Fruit fly (Drosophila melanogaster) whole organism, embryonic: ENCODE results near the gene ssh.

ENCODE experiments used
- B-H1 ChIP-seq: fragments of 200-800 bp; sonication (Bioruptor generic); IDR thresholded peaks from 3 replicates; pipeline ENCODE4 v1.3.6; 2022; ENCODE audit warnings: missing biosample characterization, missing genetic modification characterization
- Bdp1 ChIP-seq: fragments of 200-800 bp; sonication (Bioruptor generic); optimal IDR thresholded peaks from 3 replicates; lab custom pipeline; 2016; ENCODE audit warnings: missing biosample characterization, missing genetic modification characterization
- CG10274 ChIP-seq: fragments of 200-800 bp; sonication (Bioruptor generic); optimal IDR thresholded peaks from 3 replicates; lab custom pipeline; 2017; ENCODE audit warnings: missing biosample characterization, mild to moderate bottlenecking, missing genetic modification characterization
- CG15073 ChIP-seq: fragments of 200-800 bp; sonication (Bioruptor generic); optimal IDR thresholded peaks from 2 replicates; lab custom pipeline; 2016; ENCODE audit warnings: missing biosample characterization, missing genetic modification characterization
- CG15479 ChIP-seq: fragments of 200-800 bp; sonication (Bioruptor generic); optimal IDR thresholded peaks from 3 replicates; lab custom pipeline; 2019; ENCODE audit warnings: missing biosample characterization, mild to moderate bottlenecking, missing genetic modification characterization, moderate library complexity
- CG15601 ChIP-seq: fragments of 200-800 bp; sonication (Bioruptor generic); optimal IDR thresholded peaks from 3 replicates; lab custom pipeline; 2019; ENCODE audit warnings: missing biosample characterization, mild to moderate bottlenecking, missing genetic modification characterization, moderate library complexity
- CG1647 ChIP-seq: fragments of 200-800 bp; sonication (Bioruptor generic); optimal IDR thresholded peaks from 3 replicates; lab custom pipeline; 2016; ENCODE audit warnings: missing biosample characterization, missing genetic modification characterization
- CG16813 ChIP-seq: fragments of 200-800 bp; sonication (Bioruptor generic); IDR thresholded peaks from 3 replicates; pipeline ENCODE4 v1.3.6; 2022; ENCODE audit warnings: missing biosample characterization, missing genetic modification characterization; ENCODE audit not compliant: partially characterized antibody
- CG2120 ChIP-seq: fragments of 200-800 bp; sonication (Bioruptor generic); optimal IDR thresholded peaks from 3 replicates; lab custom pipeline; 2016; ENCODE audit warnings: missing biosample characterization, missing genetic modification characterization
- CG30431 ChIP-seq: fragments of 200-800 bp; sonication (Bioruptor generic); optimal IDR thresholded peaks from 2 replicates; lab custom pipeline; 2017; ENCODE audit warnings: missing biosample characterization, missing genetic modification characterization
- CG32532 ChIP-seq: fragments of 200-800 bp; sonication (Bioruptor generic); IDR thresholded peaks from 2 replicates; pipeline ENCODE4 v1.3.6; 2022; ENCODE audit warnings: missing biosample characterization, missing genetic modification characterization
- CG42726 ChIP-seq: fragments of 200-800 bp; sonication (Bioruptor generic); IDR thresholded peaks from 2 replicates; pipeline ENCODE4 v1.3.6; 2022; ENCODE audit warnings: missing biosample characterization, missing genetic modification characterization; ENCODE audit not compliant: partially characterized antibody
- CG4360 ChIP-seq: fragments of 200-800 bp; sonication (Bioruptor generic); IDR thresholded peaks from 2 replicates; pipeline ENCODE4 v1.3.6; 2022; ENCODE audit warnings: missing biosample characterization, missing genetic modification characterization
- CG5180 ChIP-seq: fragments of 200-800 bp; sonication (Bioruptor generic); optimal IDR thresholded peaks from 3 replicates; lab custom pipeline; 2017; ENCODE audit warnings: missing biosample characterization, missing genetic modification characterization, mild to moderate bottlenecking, moderate library complexity, missing genetic modification reagents
- CG6254 ChIP-seq: fragments of 200-800 bp; sonication (Bioruptor generic); optimal IDR thresholded peaks from 3 replicates; lab custom pipeline; 2017; ENCODE audit warnings: mild to moderate bottlenecking, missing biosample characterization, missing genetic modification reagents, missing genetic modification characterization
- CG6791 ChIP-seq: fragments of 200-800 bp; sonication (Bioruptor generic); IDR thresholded peaks from 3 replicates; pipeline ENCODE4 v1.3.6; 2022; ENCODE audit warnings: missing biosample characterization, missing genetic modification characterization; ENCODE audit not compliant: partially characterized antibody
- CG6813 ChIP-seq: fragments of 200-800 bp; sonication (Bioruptor generic); optimal IDR thresholded peaks from 2 replicates; lab custom pipeline; 2017; ENCODE audit warnings: missing biosample characterization, missing genetic modification characterization, mild to moderate bottlenecking, moderate library complexity, missing genetic modification reagents
- CG7839 ChIP-seq: fragments of 200-800 bp; sonication (Bioruptor generic); optimal IDR thresholded peaks from 3 replicates; lab custom pipeline; 2018; ENCODE audit warnings: missing biosample characterization, mild to moderate bottlenecking, missing genetic modification characterization, moderate library complexity
- CG8089 ChIP-seq: fragments of 200-800 bp; sonication (Bioruptor generic); optimal IDR thresholded peaks from 3 replicates; lab custom pipeline; 2016; ENCODE audit warnings: missing biosample characterization, missing genetic modification characterization
- CG9437 ChIP-seq: fragments of 200-800 bp; sonication (Bioruptor generic); optimal IDR thresholded peaks from 2 replicates; lab custom pipeline; 2018; ENCODE audit warnings: missing biosample characterization, mild to moderate bottlenecking, missing genetic modification characterization
- CHES-1-like ChIP-seq: fragments of 200-800 bp; sonication (Bioruptor generic); optimal IDR thresholded peaks from 2 replicates; lab custom pipeline; 2016; ENCODE audit warnings: missing biosample characterization, missing genetic modification characterization
- CoRest ChIP-seq: fragments of 200-800 bp; sonication (Bioruptor generic); optimal IDR thresholded peaks from 3 replicates; lab custom pipeline; 2018; ENCODE audit warnings: missing biosample characterization, mild to moderate bottlenecking, missing genetic modification characterization, moderate library complexity
- Dll ChIP-seq: fragments of 200-800 bp; sonication (Bioruptor generic); IDR thresholded peaks from 4 replicates; pipeline ENCODE4 v1.3.6; 2022; ENCODE audit warnings: missing biosample characterization, missing genetic modification characterization; ENCODE audit not compliant: partially characterized antibody
- Doc2 ChIP-seq: fragments of 200-800 bp; sonication (Bioruptor generic); IDR thresholded peaks from 2 replicates; pipeline ENCODE4 v1.3.6; 2022; ENCODE audit warnings: missing biosample characterization, missing genetic modification characterization
- HmgD ChIP-seq: fragments of 200-800 bp; sonication (Bioruptor generic); optimal IDR thresholded peaks from 3 replicates; lab custom pipeline; 2016; ENCODE audit warnings: missing biosample characterization, missing genetic modification characterization
- Hmx ChIP-seq: fragments of 200-800 bp; sonication (Bioruptor generic); optimal IDR thresholded peaks from 2 replicates; lab custom pipeline; 2016; ENCODE audit warnings: missing biosample characterization, missing genetic modification characterization
- Hr39 ChIP-seq: fragments of >200 bp; optimal IDR thresholded peaks from 2 replicates; lab custom pipeline; 2017
- Lhr ChIP-seq: fragments of 200-800 bp; sonication (Bioruptor generic); optimal IDR thresholded peaks from 3 replicates; lab custom pipeline; 2017; ENCODE audit warnings: mild to moderate bottlenecking, missing biosample characterization, missing genetic modification reagents, missing genetic modification characterization
- NK7.1 ChIP-seq: fragments of 200-800 bp; sonication (Bioruptor generic); optimal IDR thresholded peaks from 3 replicates; lab custom pipeline; 2016; ENCODE audit warnings: missing biosample characterization, missing genetic modification characterization
- Nf-YA ChIP-seq: fragments of 200-800 bp; sonication (Bioruptor generic); IDR thresholded peaks from 2 replicates; pipeline ENCODE4 v1.3.6; 2022; ENCODE audit warnings: missing biosample characterization, missing genetic modification characterization
- Nf-YC ChIP-seq: fragments of 200-800 bp; optimal IDR thresholded peaks from 3 replicates; lab custom pipeline; 2019; ENCODE audit warnings: missing biosample characterization, mild to moderate bottlenecking, missing genetic modification characterization, moderate library complexity
- Opbp ChIP-seq: fragments of 200-800 bp; sonication (Bioruptor generic); IDR thresholded peaks from 3 replicates; pipeline ENCODE4 v1.3.6; 2022; ENCODE audit warnings: missing biosample characterization, missing genetic modification characterization; ENCODE audit not compliant: partially characterized antibody
- Scr ChIP-seq: fragments of 200-800 bp; sonication (Bioruptor generic); IDR thresholded peaks from 2 replicates; pipeline ENCODE4 v1.3.6; 2022; ENCODE audit warnings: missing biosample characterization, missing genetic modification characterization; ENCODE audit not compliant: partially characterized antibody
- Side ChIP-seq: fragments of 200-800 bp; sonication (Bioruptor generic); optimal IDR thresholded peaks from 2 replicates; lab custom pipeline; 2016; ENCODE audit warnings: missing biosample characterization, missing genetic modification characterization
- Usf ChIP-seq: fragments of 200-800 bp; sonication (Bioruptor generic); optimal IDR thresholded peaks from 2 replicates; lab custom pipeline; 2017; ENCODE audit warnings: missing genotype, missing biosample characterization, missing genetic modification characterization
- bcd ChIP-seq: fragments of 200-800 bp; sonication (Bioruptor generic); optimal IDR thresholded peaks from 2 replicates; lab custom pipeline; 2017; ENCODE audit warnings: missing biosample characterization, mild to moderate bottlenecking, missing genetic modification characterization
- cad ChIP-seq: fragments of >200 bp; optimal IDR thresholded peaks from 2 replicates; lab custom pipeline; 2017; ENCODE audit warnings: missing biosample characterization, missing genetic modification characterization
- ci ChIP-seq: fragments of 200-800 bp; sonication (Bioruptor generic); IDR thresholded peaks from 3 replicates; pipeline ENCODE4 v1.3.6; 2022; ENCODE audit warnings: missing biosample characterization, missing genetic modification characterization
- dm ChIP-seq: fragments of 200-800 bp; sonication (Bioruptor generic); optimal IDR thresholded peaks from 3 replicates; lab custom pipeline; 2016; ENCODE audit warnings: missing biosample characterization, missing genetic modification characterization
- dpn ChIP-seq, 2 experiments: fragments of 200-800 bp; sonication (Bioruptor generic); optimal IDR thresholded peaks; 3 replicates each; lab custom pipeline; 2016; ENCODE audit warnings: missing biosample characterization in 2 of 2, missing genetic modification characterization in 2 of 2
- lmd ChIP-seq: fragments of 200-800 bp; sonication (Bioruptor generic); IDR thresholded peaks from 2 replicates; pipeline ENCODE4 v1.3.6; 2022; ENCODE audit warnings: missing biosample characterization, missing genetic modification characterization
- odd ChIP-seq: fragments of 200-800 bp; sonication (Bioruptor generic); optimal IDR thresholded peaks from 2 replicates; lab custom pipeline; 2017; ENCODE audit warnings: missing biosample characterization, mild to moderate bottlenecking, missing genetic modification characterization
- otp ChIP-seq: fragments of 200-800 bp; sonication (Bioruptor generic); IDR thresholded peaks from 3 replicates; pipeline ENCODE4, ENCODE4 v1.3.6; 2022; ENCODE audit warnings: missing biosample characterization, missing genetic modification characterization
- pb ChIP-seq: fragments of 200-800 bp; sonication (Bioruptor generic); optimal IDR thresholded peaks from 3 replicates; lab custom pipeline; 2016; ENCODE audit warnings: missing biosample characterization, missing genetic modification characterization
- pho ChIP-seq: fragments of 200-800 bp; sonication (Bioruptor generic); optimal IDR thresholded peaks from 2 replicates; lab custom pipeline; 2016; ENCODE audit warnings: missing biosample characterization, missing genetic modification characterization
- sens ChIP-seq: fragments of 200-800 bp; sonication (Bioruptor generic); peaks from one replicate; lab custom pipeline; 2016; ENCODE audit warnings: missing biosample characterization, missing genetic modification characterization
- seq ChIP-seq: fragments of 200-800 bp; sonication (Bioruptor generic); IDR thresholded peaks from 2 replicates; pipeline ENCODE4 v1.3.6; 2022; ENCODE audit warnings: missing biosample characterization, missing genetic modification characterization
- sim ChIP-seq: fragments of 200-800 bp; sonication (Bioruptor generic); IDR thresholded peaks from 2 replicates; pipeline ENCODE4 v1.3.6; 2022; ENCODE audit warnings: missing biosample characterization, missing genetic modification characterization
- slp2 ChIP-seq: fragments of 200-800 bp; sonication (Bioruptor generic); optimal IDR thresholded peaks from 2 replicates; lab custom pipeline; 2016; ENCODE audit warnings: missing biosample characterization, missing genetic modification characterization
- tap ChIP-seq: fragments of 200-800 bp; optimal IDR thresholded peaks from 3 replicates; lab custom pipeline; 2019; ENCODE audit warnings: missing biosample characterization, mild to moderate bottlenecking, missing genetic modification characterization, moderate library complexity

The ssh gene

dm6 chr3R:24917814-24918636 lies 26.7 kb downstream of the ssh start, which contains the start of the genes PIG-S, sud1 and CG11168 (continued):
- TF ChIP-seq bcd = peak; percentile 59
- peak; percentile 49 for TF ChIP-seq Usf (GFP tag; lab: Kevin White, UChicago)
- no peak for TF ChIP-seq Nf-YA (GFP tag; lab: Robert Waterston, UW)
- TF ChIP-seq Hmx = no peak
- no peak for TF ChIP-seq sens (GFP tag; lab: Kevin White, UChicago)
- no peak for TF ChIP-seq CG15601 (tag; lab: Kevin White, UChicago)
- no peak for TF ChIP-seq otp (GFP tag; lab: Robert Waterston, UW)
- TF ChIP-seq CG6813 (GFP tag; lab: Kevin White, UChicago) = no peak
- TF ChIP-seq NK7.1 (GFP tag; lab: Kevin White, UChicago) = no peak
- TF ChIP-seq CG30431 (GFP tag; lab: Kevin White, UChicago) = peak; percentile 21
- TF ChIP-seq ci (GFP tag; lab: Robert Waterston, UW) = 0 out of 3 replicates have a peak, but pooled peaks have one; percentile 27
- TF ChIP-seq pho (GFP tag; lab: Kevin White, UChicago) = no peak
- TF ChIP-seq CG42726 (GFP tag; lab: Robert Waterston, UW) = 0 out of 2 replicates have a peak, but pooled peaks have one; percentile 42
- TF ChIP-seq CG6254 (GFP tag; lab: Kevin White, UChicago) = no peak
- TF ChIP-seq CG5180 (GFP tag; lab: Kevin White, UChicago) = no peak
- TF ChIP-seq sim (GFP tag; lab: Robert Waterston, UW) = no peak
- TF ChIP-seq Dll = peak; percentile 98
- TF ChIP-seq CG15073 (GFP tag; lab: Kevin White, UChicago) = no peak
- TF ChIP-seq Doc2 = no peak
- TF ChIP-seq slp2 (GFP tag; lab: Kevin White, UChicago) = no peak
- no peak for TF ChIP-seq Hr39 (lab: Kevin White, UChicago)
- no peak for TF ChIP-seq CG7839 (tag; lab: Kevin White, UChicago)
- TF ChIP-seq CG1647 = no peak
- TF ChIP-seq Side (GFP tag; lab: Kevin White, UChicago) = no peak
- TF ChIP-seq CG4360 (GFP tag; lab: Robert Waterston, UW) = no peak
- peak; percentile 46 for TF ChIP-seq CG9437 (GFP tag; lab: Kevin White, UChicago)
- TF ChIP-seq CoRest (tag; lab: Kevin White, UChicago) = peak; percentile 78
- TF ChIP-seq dm (GFP tag; lab: Kevin White, UChicago) = no peak

- TF ChIP-seq CG16813 (GFP tag; lab: Robert Waterston, UW) = peak; percentile 51; the same call in 2 of the 3 replicates
- 0 out of 2 replicates have a peak, but pooled peaks have one; percentile 13 for TF ChIP-seq Scr (GFP tag; lab: Robert Waterston, UW)
- no peak for TF ChIP-seq CG32532 (GFP tag; lab: Robert Waterston, UW)
- no peak for TF ChIP-seq B-H1
- TF ChIP-seq tap = no peak
- no peak for TF ChIP-seq cad
- TF ChIP-seq CHES-1-like = no peak
- TF ChIP-seq Nf-YC (tag; lab: Kevin White, UChicago) = no peak
- TF ChIP-seq CG2120 (GFP tag; lab: Kevin White, UChicago) = no peak
- no peak for TF ChIP-seq lmd (GFP tag; lab: Robert Waterston, UW)
- TF ChIP-seq sens (GFP tag; lab: Kevin White, UChicago) = no peak
- no peak for TF ChIP-seq pb (GFP tag; lab: Kevin White, UChicago)
- TF ChIP-seq seq (GFP tag; lab: Robert Waterston, UW) = no peak
- no peak for TF ChIP-seq CG15479 (GFP tag; lab: Kevin White, UChicago)
- TF ChIP-seq Lhr = no peak
- 0 out of 3 replicates have a peak, but pooled peaks have one; percentile 34 for TF ChIP-seq Opbp (GFP tag; lab: Robert Waterston, UW)
- peak; percentile 89 for TF ChIP-seq Bdp1 (GFP tag; lab: Kevin White, UChicago)
- peak; percentile 7; the same call in 1 of the 3 replicates for TF ChIP-seq CG6791 (GFP tag; lab: Robert Waterston, UW)
- TF ChIP-seq HmgD (GFP tag; lab: Kevin White, UChicago) = no peak
- no peak for TF ChIP-seq dpn (GFP tag; optimal IDR thresholded peaks at IDR 0.05; lab: Kevin White, UChicago)
- no peak for TF ChIP-seq odd (GFP tag; lab: Kevin White, UChicago)
- TF ChIP-seq CG10274 (GFP tag; lab: Kevin White, UChicago) = no peak
- no peak for TF ChIP-seq CG8089
Observed at dm6 chr3R:24914864-24915263, 29.9 kb downstream of the ssh start.
